Fruit fly (Drosophila melanogaster): ENCODE data around the gene Oatp33Ea.

The Oatp33Ea gene

DNA sequence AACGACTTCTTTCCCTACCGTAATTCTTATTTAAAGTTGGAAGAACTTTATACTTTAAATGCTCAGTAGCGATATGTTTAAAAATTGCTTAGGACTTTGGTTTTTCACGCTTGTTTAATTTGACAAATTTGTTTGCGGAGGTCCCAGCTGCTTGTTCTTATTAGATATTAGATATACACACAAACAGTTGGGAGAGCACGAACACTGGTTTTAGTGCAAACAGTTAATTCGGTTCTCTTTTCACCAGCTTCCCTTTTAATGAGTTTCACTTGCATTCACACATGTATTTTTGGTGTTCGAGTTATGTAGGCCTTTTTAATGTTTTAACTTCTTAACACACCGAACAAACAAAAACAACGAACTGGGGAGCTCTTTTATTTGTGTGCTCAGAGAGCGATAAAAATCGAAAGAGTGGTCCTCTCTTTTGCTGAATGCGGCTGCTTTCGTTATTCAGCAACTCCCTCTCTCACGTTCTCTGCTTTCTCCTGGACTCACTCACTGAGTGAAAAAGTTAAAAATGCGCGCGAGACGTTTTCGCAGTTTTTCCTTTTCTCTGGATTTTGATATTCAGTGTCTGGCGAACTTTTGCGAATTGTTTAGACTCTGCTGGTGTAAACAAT is 37.1 kb upstream of the Oatp33Ea start (continued):
- no peak for TF ChIP-seq gcm (GFP tag; optimal IDR thresholded peaks at IDR 0.05)
- no peak for TF ChIP-seq CG12104 (GFP tag; optimal IDR thresholded peaks at IDR 0.05)
- TF ChIP-seq Hmx (GFP tag; optimal IDR thresholded peaks at IDR 0.05) = no peak
- peak; percentile 79 for TF ChIP-seq yki (optimal IDR thresholded peaks at IDR 0.05)
- TF ChIP-seq Lhr (GFP tag; optimal IDR thresholded peaks at IDR 0.05) = no peak
- TF ChIP-seq Hr39 (optimal IDR thresholded peaks at IDR 0.05) = no peak
- no peak for TF ChIP-seq lov (optimal IDR thresholded peaks at IDR 0.05)
- no peak for TF ChIP-seq lov (GFP tag; IDR thresholded peaks at IDR 0.05)
- no peak for TF ChIP-seq prd (optimal IDR thresholded peaks at IDR 0.05)
- TF ChIP-seq prd (GFP tag; IDR thresholded peaks at IDR 0.05) = no peak
- no peak for TF ChIP-seq CG2202 (tag; optimal IDR thresholded peaks at IDR 0.05)
- TF ChIP-seq sens (GFP tag) = peak; percentile 66
- 0 out of 3 replicates have a peak, but pooled peaks have one; percentile 12 for TF ChIP-seq CG2199 (GFP tag; IDR thresholded peaks at IDR 0.05)
- TF ChIP-seq CG1024 (GFP tag; IDR thresholded peaks at IDR 0.05) = no peak
- no peak for TF ChIP-seq gfzf (GFP tag; optimal IDR thresholded peaks at IDR 0.05)
- TF ChIP-seq sd (tag; optimal IDR thresholded peaks at IDR 0.05) = no peak
- TF ChIP-seq CG10565 (GFP tag; optimal IDR thresholded peaks at IDR 0.05) = no peak
- peak; percentile 22 for TF ChIP-seq Blimp-1 (GFP tag; optimal IDR thresholded peaks at IDR 0.05)
- no peak for TF ChIP-seq CG12236 (GFP tag; optimal IDR thresholded peaks at IDR 0.05)
- peak; percentile 39; the same call in 1 of the 4 replicates for TF ChIP-seq chinmo (GFP tag; IDR thresholded peaks at IDR 0.05; ENCODE audit: partially characterized antibody)
- TF ChIP-seq CG7987 (GFP tag; optimal IDR thresholded peaks at IDR 0.05) = no peak
- no peak for TF ChIP-seq CG2712 (tag; optimal IDR thresholded peaks at IDR 0.05)
- TF ChIP-seq CG16813 (GFP tag; IDR thresholded peaks at IDR 0.05; ENCODE audit: partially characterized antibody) = no peak
- TF ChIP-seq CG8388 (GFP tag; optimal IDR thresholded peaks at IDR 0.05) = no peak
- TF ChIP-seq repo (GFP tag; optimal IDR thresholded peaks at IDR 0.05) = no peak
- no peak for TF ChIP-seq pan (optimal IDR thresholded peaks at IDR 0.05)
- TF ChIP-seq pan (GFP tag; optimal IDR thresholded peaks at IDR 0.05 in 1 of 2, IDR thresholded peaks at IDR 0.05 in 1 of 2) = no peak
- no peak for TF ChIP-seq vnd (GFP tag; IDR thresholded peaks at IDR 0.05; ENCODE audit: partially characterized antibody)
- TF ChIP-seq BtbVII (GFP tag; optimal IDR thresholded peaks at IDR 0.05) = no peak
- TF ChIP-seq Hey (tag; optimal IDR thresholded peaks at IDR 0.05) = no peak
- peak; percentile 7 for TF ChIP-seq Side (GFP tag; optimal IDR thresholded peaks at IDR 0.05)
- TF ChIP-seq CG11504 (tag; optimal IDR thresholded peaks at IDR 0.05) = no peak
- TF ChIP-seq odd (GFP tag; optimal IDR thresholded peaks at IDR 0.05) = no peak
- no peak for TF ChIP-seq CG8478 (optimal IDR thresholded peaks at IDR 0.05)
- TF ChIP-seq CG30431 (GFP tag; optimal IDR thresholded peaks at IDR 0.05) = no peak
- TF ChIP-seq ken (GFP tag; IDR thresholded peaks at IDR 0.05) = no peak
- TF ChIP-seq CG15073 (GFP tag; optimal IDR thresholded peaks at IDR 0.05) = no peak
- TF ChIP-seq kni (GFP tag; optimal IDR thresholded peaks at IDR 0.05) = peak; percentile 24
- no peak for TF ChIP-seq emc (GFP tag; optimal IDR thresholded peaks at IDR 0.05)
- no peak for TF ChIP-seq ash1 (GFP tag; optimal IDR thresholded peaks at IDR 0.05)
- no peak for TF ChIP-seq disco-r (GFP tag; optimal IDR thresholded peaks at IDR 0.05)
- no peak for TF ChIP-seq fd96Cb (tag; optimal IDR thresholded peaks at IDR 0.05)
- no peak for TF ChIP-seq mam (GFP tag; optimal IDR thresholded peaks at IDR 0.05)
- TF ChIP-seq CG4707 (GFP tag; optimal IDR thresholded peaks at IDR 0.05) = peak; percentile 11
- no peak for TF ChIP-seq cato (GFP tag; optimal IDR thresholded peaks at IDR 0.05; ENCODE audit: borderline replicate concordance)
- no peak for TF ChIP-seq zfh2 (GFP tag; optimal IDR thresholded peaks at IDR 0.05)
- TF ChIP-seq CG12071 (GFP tag; optimal IDR thresholded peaks at IDR 0.05) = no peak
- TF ChIP-seq CG4730 (GFP tag; IDR thresholded peaks at IDR 0.05) = no peak
- TF ChIP-seq CG6683 (GFP tag; optimal IDR thresholded peaks at IDR 0.05) = no peak
- TF ChIP-seq cg (GFP tag; optimal IDR thresholded peaks at IDR 0.05) = peak; percentile 22
- TF ChIP-seq CG7556 (GFP tag; optimal IDR thresholded peaks at IDR 0.05) = no peak
- no peak for TF ChIP-seq CG17359 (tag; optimal IDR thresholded peaks at IDR 0.05)
